Worm (Caenorhabditis elegans) whole organism, late embryonic: Measurements from ENCODE around the gene inx-10.

ENCODE experiments used
- C38D4.7 ChIP-seq: fragments of 200-800 bp; sonication (Bioruptor generic); optimal IDR thresholded peaks from 2 replicates; lab custom pipeline; 2018; ENCODE audit warnings: mild to moderate bottlenecking, missing genetic modification characterization, moderate library complexity, missing compliant biosample characterization
- F13H6.1 ChIP-seq: sonication (generic microtip); optimal IDR thresholded peaks from 2 replicates; lab custom pipeline; 2016; ENCODE audit warnings: missing genetic modification characterization, missing compliant biosample characterization
- K09A11.1 ChIP-seq: sonication (generic microtip); optimal IDR thresholded peaks from 2 replicates; lab custom pipeline; 2017; ENCODE audit warnings: antibody characterized with exemption, mild to moderate bottlenecking, missing genetic modification characterization, missing compliant biosample characterization; ENCODE audit not compliant: insufficient read depth
- Y22D7AL.16 ChIP-seq: sonication (generic microtip); optimal IDR thresholded peaks from 2 replicates; lab custom pipeline; 2016; ENCODE audit warnings: missing genetic modification characterization, missing compliant biosample characterization
- ahr-1 ChIP-seq: sonication (generic microtip); optimal IDR thresholded peaks from 2 replicates; lab custom pipeline; 2016; ENCODE audit warnings: missing genetic modification characterization, missing compliant biosample characterization
- ama-1 ChIP-seq: fragments of 150-350 bp; optimal IDR thresholded peaks from 2 replicates; lab custom pipeline; 2014
- ceh-14 ChIP-seq: sonication (generic microtip); optimal IDR thresholded peaks from 2 replicates; lab custom pipeline; 2016; ENCODE audit warnings: missing genotype, missing genetic modification characterization, missing compliant biosample characterization
- ceh-19 ChIP-seq: fragments of 200-800 bp; sonication (Bioruptor generic); optimal IDR thresholded peaks from 2 replicates; lab custom pipeline; 2018; ENCODE audit warnings: mild to moderate bottlenecking, missing genetic modification characterization, missing compliant biosample characterization
- ceh-2 ChIP-seq: sonication (generic microtip); optimal IDR thresholded peaks from 2 replicates; lab custom pipeline; 2016; ENCODE audit warnings: missing genotype, missing genetic modification characterization, missing compliant biosample characterization
- ceh-24 ChIP-seq: sonication (generic microtip); optimal IDR thresholded peaks from 2 replicates; lab custom pipeline; 2016; ENCODE audit warnings: mild to moderate bottlenecking, missing genetic modification characterization, missing compliant biosample characterization
- ceh-31 ChIP-seq: sonication (generic microtip); optimal IDR thresholded peaks from 2 replicates; lab custom pipeline; 2016; ENCODE audit warnings: missing genetic modification characterization, missing compliant biosample characterization
- ceh-48 ChIP-seq: sonication (generic microtip); optimal IDR thresholded peaks from 2 replicates; lab custom pipeline; 2016; ENCODE audit warnings: missing genetic modification characterization, inconsistent platforms, missing compliant biosample characterization
- ceh-9 ChIP-seq: sonication (generic microtip); optimal IDR thresholded peaks from 2 replicates; lab custom pipeline; 2016; ENCODE audit warnings: mild to moderate bottlenecking, missing genetic modification characterization, inconsistent platforms, missing compliant biosample characterization
- dmd-4 ChIP-seq: sonication (generic microtip); optimal IDR thresholded peaks from 2 replicates; lab custom pipeline; 2016; ENCODE audit warnings: borderline replicate concordance, missing genetic modification characterization, missing compliant biosample characterization
- elt-2 ChIP-seq: sonication (generic microtip); optimal IDR thresholded peaks from 2 replicates; lab custom pipeline; 2016; ENCODE audit warnings: missing genetic modification reagents, missing genetic modification characterization, missing compliant biosample characterization
- elt-4 ChIP-seq: sonication (generic microtip); optimal IDR thresholded peaks from 2 replicates; lab custom pipeline; 2016; ENCODE audit warnings: missing genetic modification characterization, missing compliant biosample characterization
- fax-1 ChIP-seq: sonication (generic microtip); optimal IDR thresholded peaks from 2 replicates; lab custom pipeline; 2016; ENCODE audit warnings: missing genotype, missing genetic modification characterization, missing compliant biosample characterization
- fkh-10 ChIP-seq: fragments of 150-350 bp; optimal IDR thresholded peaks from 2 replicates; lab custom pipeline; 2014; ENCODE audit warnings: missing biosample characterization, missing genetic modification reagents, missing genetic modification characterization
- fkh-6 ChIP-seq: sonication (generic microtip); optimal IDR thresholded peaks from 2 replicates; lab custom pipeline; 2016; ENCODE audit warnings: missing genetic modification characterization, missing compliant biosample characterization
- gmeb-2 ChIP-seq: sonication (generic microtip); optimal IDR thresholded peaks from 2 replicates; lab custom pipeline; 2016; ENCODE audit warnings: missing genetic modification characterization, inconsistent platforms, missing compliant biosample characterization
- hlh-6 ChIP-seq: sonication (generic microtip); optimal IDR thresholded peaks from 2 replicates; lab custom pipeline; 2016; ENCODE audit warnings: missing genotype, missing genetic modification characterization, missing compliant biosample characterization
- hlh-8 ChIP-seq: sonication (generic microtip); optimal IDR thresholded peaks from 2 replicates; lab custom pipeline; 2016; ENCODE audit warnings: missing genotype, missing genetic modification characterization, missing compliant biosample characterization
- lim-6 ChIP-seq: sonication (generic microtip); optimal IDR thresholded peaks from 2 replicates; lab custom pipeline; 2016; ENCODE audit warnings: missing genetic modification characterization, missing compliant biosample characterization
- lin-11 ChIP-seq: fragments of 200-800 bp; sonication (Bioruptor generic); optimal IDR thresholded peaks from 2 replicates; lab custom pipeline; 2018; ENCODE audit warnings: mild to moderate bottlenecking, missing genetic modification characterization, missing compliant biosample characterization
- madf-2 ChIP-seq: sonication (generic microtip); optimal IDR thresholded peaks from 2 replicates; lab custom pipeline; 2017; ENCODE audit warnings: missing genetic modification characterization, missing compliant biosample characterization
- mec-3 ChIP-seq: sonication (generic microtip); optimal IDR thresholded peaks from 2 replicates; lab custom pipeline; 2016; ENCODE audit warnings: borderline replicate concordance, missing genetic modification characterization, missing compliant biosample characterization
- nfya-1 ChIP-seq: sonication (generic microtip); optimal IDR thresholded peaks from 2 replicates; lab custom pipeline; 2017; ENCODE audit warnings: missing genetic modification characterization, mild to moderate bottlenecking, missing compliant biosample characterization, antibody characterized with exemption, moderate library complexity
- nhr-11 ChIP-seq: fragments of 150-350 bp; optimal IDR thresholded peaks from 2 replicates; lab custom pipeline; 2014; ENCODE audit warnings: missing biosample characterization, missing genetic modification characterization
- npax-4 ChIP-seq: sonication (generic microtip); optimal IDR thresholded peaks from 2 replicates; lab custom pipeline; 2016; ENCODE audit warnings: missing genetic modification characterization, missing compliant biosample characterization
- odd-2 ChIP-seq: sonication (generic microtip); optimal IDR thresholded peaks from 2 replicates; lab custom pipeline; 2017; ENCODE audit warnings: antibody characterized with exemption, mild to moderate bottlenecking, missing genetic modification characterization, missing compliant biosample characterization
- pat-9 ChIP-seq: fragments of 200-800 bp; sonication (Bioruptor generic); optimal IDR thresholded peaks from 2 replicates; lab custom pipeline; 2018; ENCODE audit warnings: mild to moderate bottlenecking, missing genetic modification characterization, moderate library complexity, missing compliant biosample characterization
- pha-4 ChIP-seq: fragments of 150-350 bp; optimal IDR thresholded peaks from 2 replicates; lab custom pipeline; 2018; ENCODE audit warnings: missing biosample characterization, missing genetic modification reagents, missing genetic modification characterization
- pqm-1 ChIP-seq: sonication (generic microtip); optimal IDR thresholded peaks from 2 replicates; lab custom pipeline; 2016; ENCODE audit warnings: missing genetic modification characterization, missing compliant biosample characterization
- syd-9 ChIP-seq: sonication (generic microtip); optimal IDR thresholded peaks from 2 replicates; lab custom pipeline; 2016; ENCODE audit warnings: mild to moderate bottlenecking, missing genetic modification characterization, moderate library complexity, missing compliant biosample characterization
- tbx-2 ChIP-seq: sonication (generic microtip); optimal IDR thresholded peaks from 2 replicates; lab custom pipeline; 2016; ENCODE audit warnings: missing genetic modification characterization, missing compliant biosample characterization
- tbx-7 ChIP-seq: sonication (generic microtip); optimal IDR thresholded peaks from 2 replicates; lab custom pipeline; 2016; ENCODE audit warnings: missing genotype, missing genetic modification characterization, missing compliant biosample characterization
- unc-42 ChIP-seq: sonication (generic microtip); optimal IDR thresholded peaks from 2 replicates; lab custom pipeline; 2016; ENCODE audit warnings: missing genotype, missing genetic modification characterization, missing compliant biosample characterization
- unc-86 ChIP-seq: sonication (generic microtip); optimal IDR thresholded peaks from 2 replicates; lab custom pipeline; 2016; ENCODE audit warnings: missing genetic modification characterization, missing compliant biosample characterization
- ztf-16 ChIP-seq: sonication (generic microtip); optimal IDR thresholded peaks from 2 replicates; lab custom pipeline; 2017; ENCODE audit warnings: missing genetic modification characterization, missing compliant biosample characterization

Gene inx-10

ce11 chrV:9207377-9207776 lies at the start of gene inx-10:
TSS of gene inx-10 (minus strand) at chrV:9207477.
- no peak for TF ChIP-seq ceh-48
- no peak for TF ChIP-seq ceh-24
- no peak for TF ChIP-seq dmd-4 (tag; lab: Kevin White, UChicago)
- TF ChIP-seq madf-2 (tag; lab: Kevin White, UChicago), result no peak
- TF ChIP-seq pqm-1, result no peak
- TF ChIP-seq pha-4 (tag; lab: Kevin White, UChicago), result no peak
- no peak for TF ChIP-seq ztf-16 (tag; lab: Kevin White, UChicago)
- TF ChIP-seq nfya-1, result no peak
- no peak for TF ChIP-seq ceh-9
- no peak for TF ChIP-seq nhr-11 (tag; lab: Kevin White, UChicago)
- TF ChIP-seq elt-4 (tag; lab: Kevin White, UChicago), result no peak
- no peak for TF ChIP-seq odd-2
- no peak for TF ChIP-seq lim-6 (tag; lab: Kevin White, UChicago)
- TF ChIP-seq syd-9 (tag; lab: Kevin White, UChicago), result no peak
- no peak for TF ChIP-seq ama-1 (lab: Kevin White, UChicago)
- no peak for TF ChIP-seq ceh-14 (tag; lab: Kevin White, UChicago)
- TF ChIP-seq gmeb-2 (tag; lab: Kevin White, UChicago), result no peak
- no peak for TF ChIP-seq unc-42 (tag; lab: Kevin White, UChicago)
- no peak for TF ChIP-seq npax-4

DNA sequence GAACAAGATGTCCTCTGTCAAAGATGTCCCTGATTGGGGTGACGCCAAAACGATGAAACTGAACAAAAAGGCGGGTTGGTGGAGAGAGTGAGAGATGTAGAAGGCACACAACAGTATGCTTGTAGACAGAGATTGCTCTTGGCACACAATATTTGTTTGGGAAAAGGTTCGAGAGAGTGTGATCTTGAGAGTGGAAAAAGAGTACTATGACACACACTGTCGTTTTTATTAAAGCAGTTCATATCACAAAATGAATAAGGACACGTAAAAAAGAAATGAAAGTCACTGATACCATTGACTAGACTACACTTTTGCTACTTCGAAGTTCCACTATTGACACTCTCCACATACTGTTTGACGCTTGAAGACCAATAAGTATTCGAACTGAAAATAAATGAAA lies 48.2 kb upstream of the inx-10 start:
- TF ChIP-seq tbx-2 (no peak), nfya-1 (no peak), C38D4.7 (GFP tag; lab: Kevin White, UChicago) (no peak), ceh-14 (tag; lab: Kevin White, UChicago) (no peak), ztf-16 (tag; lab: Kevin White, UChicago) (no peak), elt-2 (tag; lab: Kevin White, UChicago) (no peak), ahr-1 (tag; lab: Kevin White, UChicago) (no peak), K09A11.1 (no peak), ceh-48 (no peak), pat-9 (no peak), hlh-6 (no peak), ceh-31 (no peak)

ce11 chrV:9254012-9254696 lies 46.9 kb upstream of the inx-10 start, which contains the start of gene F07C3.9:
TSS of gene F07C3.9 (minus strand) at chrV:9254646.
- TF ChIP-seq ama-1 (lab: Kevin White, UChicago) (no peak), odd-2 (no peak), elt-2 (tag; lab: Kevin White, UChicago) (peak; percentile 58), fax-1 (tag; lab: Kevin White, UChicago) (no peak)

DNA sequence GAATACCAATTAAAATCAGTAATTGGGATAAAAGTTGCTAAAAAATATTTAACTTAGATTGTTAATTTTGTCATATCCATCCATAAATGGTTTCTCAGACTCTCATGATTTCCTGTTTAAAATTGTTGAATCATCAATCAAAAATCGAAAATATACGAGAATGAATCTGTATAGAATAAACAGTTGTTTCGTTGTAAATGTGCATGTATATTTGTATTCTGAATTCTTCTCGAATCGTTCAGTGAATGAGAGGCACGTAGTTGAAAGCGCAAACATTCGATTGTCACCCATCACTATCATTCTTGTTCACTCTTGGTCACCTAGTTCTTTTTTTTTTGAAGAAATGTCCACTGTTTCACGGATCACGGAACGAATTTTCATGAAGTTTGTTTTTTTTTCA lies 42.7 kb upstream of the inx-10 start, which contains the start of gene ptd-2:
TSS of gene ptd-2 (plus strand) at position 301 of the 400 bp plus-strand sequence.
- TF ChIP-seq mec-3, result no peak
- no peak for TF ChIP-seq C38D4.7 (GFP tag; lab: Kevin White, UChicago)
- no peak for TF ChIP-seq ceh-19 (GFP tag; lab: Kevin White, UChicago)
- no peak for TF ChIP-seq tbx-7 (tag; lab: Kevin White, UChicago)
- TF ChIP-seq odd-2, result no peak
- no peak for TF ChIP-seq Y22D7AL.16 (tag; lab: Kevin White, UChicago)
- TF ChIP-seq syd-9 (tag; lab: Kevin White, UChicago), result no peak
- no peak for TF ChIP-seq F13H6.1 (tag; lab: Kevin White, UChicago)
- no peak for TF ChIP-seq nhr-11 (tag; lab: Kevin White, UChicago)
- no peak for TF ChIP-seq fkh-6 (tag; lab: Kevin White, UChicago)
- TF ChIP-seq hlh-8 (tag; lab: Kevin White, UChicago), result no peak
- TF ChIP-seq nfya-1, result no peak
- TF ChIP-seq ceh-2 (tag; lab: Kevin White, UChicago), result no peak
- no peak for TF ChIP-seq K09A11.1
- no peak for TF ChIP-seq pha-4 (tag; lab: Kevin White, UChicago)
- no peak for TF ChIP-seq unc-86 (tag; lab: Kevin White, UChicago)
- no peak for TF ChIP-seq hlh-6
- TF ChIP-seq lin-11 (tag; lab: Kevin White, UChicago), result no peak
- no peak for TF ChIP-seq fkh-10
